Fruit fly (Drosophila melanogaster): ENCODE measurements around the gene CG1090.
A peak's percentile ranks its signal among the peaks of the same experiment; 100 is the strongest.

CG1090 gene

dm6 chr3R:4394654-4395581, 35.2 kb downstream of the CG1090 start (continued):
- TF ChIP-seq dpn (GFP tag; optimal IDR thresholded peaks at IDR 0.05) (peak; percentile 86 to 91), Stat92E (GFP tag; optimal IDR thresholded peaks at IDR 0.05) (no peak), CG30403 (GFP tag; optimal IDR thresholded peaks at IDR 0.05) (peak; percentile 84), CG6175 (GFP tag; IDR thresholded peaks at IDR 0.05) (peak; percentile 63; the same call in 1 of the 3 replicates), grn (GFP tag; optimal IDR thresholded peaks at IDR 0.05) (peak; percentile 89), CG10147 (GFP tag; optimal IDR thresholded peaks at IDR 0.05) (peak; percentile 89), CG2199 (GFP tag; IDR thresholded peaks at IDR 0.05) (peak; percentile 91; the same call in 2 of the 3 replicates), Lpt (GFP tag; optimal IDR thresholded peaks at IDR 0.05) (no peak), gsb-n (tag; optimal IDR thresholded peaks at IDR 0.05) (no peak), gem (tag; optimal IDR thresholded peaks at IDR 0.05) (peak; percentile 94), slou (GFP tag; optimal IDR thresholded peaks at IDR 0.05) (peak; percentile 34), CG7372 (GFP tag; IDR thresholded peaks at IDR 0.05) (peak; percentile 72), BtbVII (GFP tag; optimal IDR thresholded peaks at IDR 0.05) (peak; percentile 84), Hr3 (GFP tag; optimal IDR thresholded peaks at IDR 0.05) (peak; percentile 76), CG13296 (GFP tag; optimal IDR thresholded peaks at IDR 0.05) (peak; percentile 75), z (GFP tag; IDR thresholded peaks at IDR 0.05) (no peak), CG6813 (GFP tag; optimal IDR thresholded peaks at IDR 0.05) (peak; percentile 78), ind (GFP tag; optimal IDR thresholded peaks at IDR 0.05) (peak; percentile 91), emc (GFP tag; optimal IDR thresholded peaks at IDR 0.05) (peak; percentile 73), CG9932 (GFP tag; IDR thresholded peaks at IDR 0.05) (peak; percentile 76), CG4707 (GFP tag; optimal IDR thresholded peaks at IDR 0.05) (peak; percentile 52), Usf (GFP tag; optimal IDR thresholded peaks at IDR 0.05) (peak; percentile 76), BEAF-32 (GFP tag; optimal IDR thresholded peaks at IDR 0.05) (peak; percentile 14), CG18011 (GFP tag; optimal IDR thresholded peaks at IDR 0.05) (peak; percentile 68), Dbx (GFP tag; IDR thresholded peaks at IDR 0.05) (peak; percentile 89), dati (GFP tag; IDR thresholded peaks at IDR 0.05) (peak; percentile 55; the same call in 1 of the 2 replicates), Nf-YC (tag; optimal IDR thresholded peaks at IDR 0.05) (peak; percentile 64), CG7786 (GFP tag; optimal IDR thresholded peaks at IDR 0.05) (peak; percentile 92), CG32772 (GFP tag; IDR thresholded peaks at IDR 0.05) (peak; percentile 86), ham (GFP tag; IDR thresholded peaks at IDR 0.05) (peak; percentile 37; the same call in 1 of the 2 replicates), nom (GFP tag; optimal IDR thresholded peaks at IDR 0.05) (no peak), Six4 (GFP tag; optimal IDR thresholded peaks at IDR 0.05) (peak; percentile 79), CG16779 (GFP tag; IDR thresholded peaks at IDR 0.05) (peak; percentile 28; the same call in 1 of the 2 replicates), knrl (GFP tag; IDR thresholded peaks at IDR 0.05; ENCODE audit: partially characterized antibody) (no peak), CG14667 (GFP tag; IDR thresholded peaks at IDR 0.05) (peak; percentile 67), CG11085 (GFP tag; IDR thresholded peaks at IDR 0.05) (peak; percentile 58), Dad (GFP tag; optimal IDR thresholded peaks at IDR 0.05) (peak; percentile 82), CG11247 (GFP tag; IDR thresholded peaks at IDR 0.05) (peak; percentile 77), CG13424 (tag; optimal IDR thresholded peaks at IDR 0.05) (peak; percentile 84), wor (GFP tag; IDR thresholded peaks at IDR 0.05) (peak; percentile 85), zfh2 (GFP tag; optimal IDR thresholded peaks at IDR 0.05) (peak; percentile 91), eve (GFP tag; optimal IDR thresholded peaks at IDR 0.05) (no peak), CG18764 (GFP tag; optimal IDR thresholded peaks at IDR 0.05) (peak; percentile 67), CG10654 (GFP tag; optimal IDR thresholded peaks at IDR 0.05) (peak; percentile 81), CG11456 (GFP tag; IDR thresholded peaks at IDR 0.05) (peak; percentile 91), MESR4 (GFP tag; optimal IDR thresholded peaks at IDR 0.05) (peak; percentile 19), Oli (tag; optimal IDR thresholded peaks at IDR 0.05) (peak; percentile 90), CG2875 (GFP tag; optimal IDR thresholded peaks at IDR 0.05) (peak; percentile 75)

Measured in whole organism, embryonic.